Worm (Caenorhabditis elegans) whole organism, L4 larva: ENCODE results near the gene C09H10.4.
A peak's percentile ranks its signal among the peaks of the same experiment; 100 is the strongest.

Experiments used
- D1046.2 ChIP-seq: fragments of 200-800 bp; sonication (Bioruptor generic); IDR thresholded peaks from 2 replicates; pipeline ENCODE4 v1.3.6; 2022; ENCODE audit warnings: missing genetic modification characterization, missing compliant biosample characterization
- F26F4.8 ChIP-seq: fragments of 200-800 bp; sonication (Bioruptor generic); conservative IDR thresholded peaks from 2 replicates; pipeline ENCODE4 v1.3.6; 2022; ENCODE audit warnings: missing genetic modification characterization, missing compliant biosample characterization
- Y105C5A.15 ChIP-seq: fragments of 200-800 bp; sonication (Bioruptor generic); IDR thresholded peaks from 2 replicates; pipeline ENCODE4 v1.3.6; 2022; ENCODE audit warnings: missing genetic modification characterization, missing compliant biosample characterization
- Y48G9A.11 ChIP-seq: fragments of 200-800 bp; sonication (Bioruptor generic); IDR thresholded peaks from 2 replicates; pipeline ENCODE4 v1.3.6; 2022; ENCODE audit warnings: missing genetic modification reagents, missing genetic modification characterization, missing compliant biosample characterization
- aly-2 ChIP-seq: sonication (generic microtip); optimal IDR thresholded peaks from 2 replicates; lab custom pipeline; 2018; ENCODE audit warnings: missing biosample characterization, missing genetic modification characterization
- ama-1 ChIP-seq: fragments of 150-350 bp; optimal IDR thresholded peaks from 2 replicates; lab custom pipeline; 2014; ENCODE audit warnings: inconsistent platforms, mixed read lengths
- arid-1 ChIP-seq: fragments of 200-800 bp; sonication (Bioruptor generic); conservative IDR thresholded peaks from 2 replicates; pipeline ENCODE4 v1.3.6; 2022; ENCODE audit warnings: missing genetic modification reagents, missing genetic modification characterization, missing compliant biosample characterization
- attf-4 ChIP-seq: sonication (generic microtip); optimal IDR thresholded peaks from 3 replicates; lab custom pipeline; 2017; ENCODE audit warnings: missing biosample characterization, missing genetic modification characterization
- ceh-28 ChIP-seq: fragments of 150-350 bp; optimal IDR thresholded peaks from 2 replicates; lab custom pipeline; 2014; ENCODE audit warnings: missing biosample characterization, missing genetic modification reagents, missing genetic modification characterization
- ceh-82 ChIP-seq: sonication (generic microtip); optimal IDR thresholded peaks from 2 replicates; lab custom pipeline; 2017; ENCODE audit warnings: missing biosample characterization, missing genetic modification characterization
- cey-2 ChIP-seq: sonication (generic microtip); optimal IDR thresholded peaks from 3 replicates; lab custom pipeline; 2017; ENCODE audit warnings: missing genetic modification characterization, mild to moderate bottlenecking, missing compliant biosample characterization, antibody characterized with exemption, borderline replicate concordance; ENCODE audit not compliant: insufficient read depth
- daf-12 ChIP-seq: fragments of 150-350 bp; optimal IDR thresholded peaks from 2 replicates; lab custom pipeline; 2014; ENCODE audit warnings: missing biosample characterization, missing genetic modification reagents, missing genetic modification characterization
- dmd-8 ChIP-seq: fragments of 200-800 bp; sonication (Bioruptor generic); IDR thresholded peaks from 2 replicates; pipeline ENCODE4 v1.3.6; 2022; ENCODE audit warnings: missing genetic modification characterization, missing compliant biosample characterization
- duxl-1 ChIP-seq: sonication (generic microtip); optimal IDR thresholded peaks from 2 replicates; lab custom pipeline; 2016; ENCODE audit warnings: mild to moderate bottlenecking, missing genetic modification characterization, moderate library complexity, missing compliant biosample characterization; ENCODE audit not compliant: poor library complexity
- fkh-10 ChIP-seq: fragments of 150-350 bp; optimal IDR thresholded peaks from 2 replicates; lab custom pipeline; 2014; ENCODE audit warnings: missing biosample characterization, missing genetic modification reagents, missing genetic modification characterization
- fos-1 ChIP-seq: fragments of 150-350 bp; optimal IDR thresholded peaks from 2 replicates; lab custom pipeline; 2014; ENCODE audit warnings: missing biosample characterization, missing genetic modification characterization
- hif-1 ChIP-seq, 2 experiments: sonication (generic microtip); optimal IDR thresholded peaks; 2 replicates each; lab custom pipeline; 2016 to 2017; ENCODE audit warnings: missing compliant biosample characterization in 2 of 2, missing genetic modification characterization in 2 of 2, missing genetic modification reagents in 2 of 2, missing genotype in 2 of 2, mild to moderate bottlenecking in 1 of 2
- hlh-11 ChIP-seq: fragments of 200-800 bp; sonication (Bioruptor generic); optimal IDR thresholded peaks from 2 replicates; lab custom pipeline; 2018; ENCODE audit warnings: mild to moderate bottlenecking, missing genetic modification characterization, missing compliant biosample characterization
- hmg-1.1 ChIP-seq: fragments of 200-800 bp; sonication (Bioruptor generic); IDR thresholded peaks from 2 replicates; pipeline ENCODE4 v1.3.6; 2022; ENCODE audit warnings: missing genetic modification reagents, missing genetic modification characterization, missing compliant biosample characterization
- lin-13 ChIP-seq: fragments of 150-350 bp; optimal IDR thresholded peaks from 2 replicates; lab custom pipeline; 2014; ENCODE audit warnings: missing biosample characterization, missing genetic modification reagents, missing genetic modification characterization
- lsy-2 ChIP-seq, 2 experiments: fragments of 150-350 bp in 1 of 2; sonication (generic microtip) in 1 of 2; optimal IDR thresholded peaks; 2 replicates each; lab custom pipeline; 2014 to 2017; ENCODE audit warnings: missing biosample characterization in 2 of 2, missing genetic modification characterization in 2 of 2
- mdl-1 ChIP-seq, 2 experiments: fragments of 150-350 bp in 1 of 2; sonication (generic microtip) in 1 of 2; optimal IDR thresholded peaks; 2 replicates each; lab custom pipeline; 2014 to 2017; ENCODE audit warnings: missing biosample characterization in 2 of 2, missing genetic modification characterization in 2 of 2
- mep-1 ChIP-seq: fragments of 150-350 bp; sonication (generic microtip); optimal IDR thresholded peaks from 3 replicates; lab custom pipeline; 2014; ENCODE audit warnings: missing biosample characterization, missing genetic modification characterization
- mxl-3 ChIP-seq: fragments of 200-800 bp; sonication (Bioruptor generic); optimal IDR thresholded peaks from 2 replicates; lab custom pipeline; 2018; ENCODE audit warnings: mild to moderate bottlenecking, missing genetic modification characterization, missing compliant biosample characterization
- nhr-111 ChIP-seq: fragments of 200-800 bp; sonication (Bioruptor generic); optimal IDR thresholded peaks from 2 replicates; lab custom pipeline; 2018; ENCODE audit warnings: mild to moderate bottlenecking, missing genetic modification characterization, missing compliant biosample characterization
- nhr-237 ChIP-seq: sonication (generic microtip); optimal IDR thresholded peaks from 2 replicates; lab custom pipeline; 2017; ENCODE audit warnings: missing biosample characterization, missing genetic modification characterization
- nhr-25 ChIP-seq: sonication (generic microtip); optimal IDR thresholded peaks from 2 replicates; lab custom pipeline; 2017; ENCODE audit warnings: missing genetic modification characterization, mild to moderate bottlenecking, missing compliant biosample characterization, antibody characterized with exemption, moderate library complexity, borderline replicate concordance; ENCODE audit not compliant: insufficient read depth
- nhr-28 ChIP-seq: fragments of 150-350 bp; optimal IDR thresholded peaks from 2 replicates; lab custom pipeline; 2014; ENCODE audit warnings: missing biosample characterization, missing genetic modification characterization
- nhr-41 ChIP-seq: fragments of 200-800 bp; sonication (Bioruptor generic); IDR thresholded peaks from 2 replicates; pipeline ENCODE4 v1.3.6; 2022; ENCODE audit warnings: missing genetic modification reagents, missing genetic modification characterization, missing compliant biosample characterization
- nhr-6 ChIP-seq: fragments of 150-350 bp; optimal IDR thresholded peaks from 2 replicates; lab custom pipeline; 2014; ENCODE audit warnings: missing biosample characterization, missing genetic modification characterization
- nhr-77 ChIP-seq: fragments of 150-350 bp; optimal IDR thresholded peaks from 2 replicates; lab custom pipeline; 2014; ENCODE audit warnings: missing biosample characterization, missing genetic modification characterization
- php-3 ChIP-seq: fragments of 200-800 bp; sonication (Bioruptor generic); IDR thresholded peaks from 2 replicates; pipeline ENCODE4 v1.3.6; 2022; ENCODE audit warnings: missing genetic modification reagents, missing genetic modification characterization, missing compliant biosample characterization
- rbr-2 ChIP-seq: sonication (generic microtip); optimal IDR thresholded peaks from 2 replicates; lab custom pipeline; 2016; ENCODE audit warnings: missing genotype, missing genetic modification characterization, missing compliant biosample characterization
- skn-1 ChIP-seq: fragments of 150-350 bp; optimal IDR thresholded peaks from 2 replicates; lab custom pipeline; 2014; ENCODE audit warnings: missing biosample characterization, missing genetic modification characterization
- snpc-4 ChIP-seq: fragments of 150-350 bp; optimal IDR thresholded peaks from 2 replicates; lab custom pipeline; 2014; ENCODE audit warnings: missing biosample characterization, missing genetic modification characterization
- tra-1 ChIP-seq: fragments of 200-800 bp; sonication (Bioruptor generic); IDR thresholded peaks from 2 replicates; pipeline ENCODE4 v1.3.6; 2022; ENCODE audit warnings: missing genetic modification reagents, missing genetic modification characterization, missing compliant biosample characterization
- zag-1 ChIP-seq: fragments of 150-350 bp; optimal IDR thresholded peaks from 2 replicates; lab custom pipeline; 2014; ENCODE audit warnings: missing biosample characterization, missing genetic modification characterization
- zfp-3 ChIP-seq: fragments of 200-800 bp; sonication (Bioruptor generic); conservative IDR thresholded peaks from 2 replicates; pipeline ENCODE4 v1.3.6; 2022; ENCODE audit warnings: missing genetic modification reagents, missing genetic modification characterization, missing compliant biosample characterization
- ztf-11 ChIP-seq: fragments of 150-350 bp; optimal IDR thresholded peaks from 2 replicates; lab custom pipeline; 2014; ENCODE audit warnings: missing biosample characterization, missing genetic modification characterization

The C09H10.4 gene

DNA sequence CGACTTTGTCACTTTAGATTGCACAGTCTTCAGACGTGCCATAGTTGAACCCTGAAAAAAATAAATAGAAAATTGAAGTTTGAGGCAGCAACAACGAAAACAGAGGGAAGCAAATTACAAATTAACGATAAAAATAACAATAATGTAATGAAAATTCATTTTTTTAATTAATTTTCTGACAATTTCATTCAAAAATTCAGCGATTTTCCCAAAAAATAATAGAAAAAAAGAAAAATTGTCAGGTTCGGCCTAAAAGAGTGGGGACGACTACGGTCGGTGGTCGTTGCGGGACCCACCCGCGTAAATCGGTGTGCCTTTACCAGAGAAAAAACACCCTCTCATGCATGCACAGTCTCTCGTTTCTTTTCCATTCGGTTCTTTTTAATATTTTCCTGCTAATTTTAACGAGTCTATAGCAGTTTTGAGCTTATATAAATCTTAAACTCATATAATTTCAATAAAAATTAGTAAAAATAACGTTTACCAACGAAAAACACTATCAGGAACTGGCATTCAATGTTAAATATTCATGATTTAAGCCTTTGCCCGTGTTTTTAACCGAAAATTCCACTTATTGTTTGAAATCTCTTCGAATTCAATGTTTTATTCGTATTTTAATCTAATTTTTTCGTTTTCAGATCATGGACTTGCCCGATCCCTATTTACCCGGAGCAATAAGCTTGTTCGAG lies 26.5 kb downstream of the C09H10.4 start, which contains the start of the genes rps-9 and lsm-1 (continued):
- TF ChIP-seq ztf-11 (tag; lab: Kevin White, UChicago): no peak
- TF ChIP-seq fos-1: no peak
- TF ChIP-seq nhr-41: no peak
- TF ChIP-seq nhr-77: peak; percentile 50
- peak; percentile 71 for TF ChIP-seq mep-1
- TF ChIP-seq fkh-10 (GFP tag; lab: Kevin White, UChicago): peak; percentile 40
- TF ChIP-seq ama-1 (lab: Kevin White, UChicago): peak; percentile 32
- no peak for TF ChIP-seq zfp-3 (GFP tag; lab: Robert Waterston, UW)
- no peak for TF ChIP-seq Y48G9A.11
- TF ChIP-seq arid-1 (GFP tag; lab: Robert Waterston, UW): 0 out of 2 replicates have a peak, but pooled peaks have one; percentile 38
- peak; percentile 43 for TF ChIP-seq rbr-2 (tag; lab: Kevin White, UChicago)
- no peak for TF ChIP-seq aly-2
- TF ChIP-seq zag-1 (tag; lab: Kevin White, UChicago): no peak
- peak; percentile 60 for TF ChIP-seq lin-13 (GFP tag; lab: Kevin White, UChicago)
- peak in 1 of 2 experiments; percentile 64 for TF ChIP-seq hif-1 (tag; optimal IDR thresholded peaks at IDR 0.05; lab: Kevin White, UChicago)
- peak; percentile 60; the same call in 1 of the 2 replicates for TF ChIP-seq hmg-1.1 (GFP tag; lab: Robert Waterston, UW)
- TF ChIP-seq lsy-2 (tag; optimal IDR thresholded peaks at IDR 0.05; lab: Kevin White, UChicago): peak; percentile 49 to 98
- peak; percentile 23 for TF ChIP-seq nhr-6 (tag; lab: Kevin White, UChicago)
- TF ChIP-seq hlh-11 (tag; lab: Kevin White, UChicago): peak; percentile 57
- TF ChIP-seq mdl-1 (tag; optimal IDR thresholded peaks at IDR 0.05; lab: Kevin White, UChicago): no peak
- no peak for TF ChIP-seq nhr-237 (tag; lab: Kevin White, UChicago)
- no peak for TF ChIP-seq skn-1 (tag; lab: Kevin White, UChicago)
- no peak for TF ChIP-seq daf-12 (tag; lab: Kevin White, UChicago)
- TF ChIP-seq, all 104 proteins: peak for 23

DNA sequence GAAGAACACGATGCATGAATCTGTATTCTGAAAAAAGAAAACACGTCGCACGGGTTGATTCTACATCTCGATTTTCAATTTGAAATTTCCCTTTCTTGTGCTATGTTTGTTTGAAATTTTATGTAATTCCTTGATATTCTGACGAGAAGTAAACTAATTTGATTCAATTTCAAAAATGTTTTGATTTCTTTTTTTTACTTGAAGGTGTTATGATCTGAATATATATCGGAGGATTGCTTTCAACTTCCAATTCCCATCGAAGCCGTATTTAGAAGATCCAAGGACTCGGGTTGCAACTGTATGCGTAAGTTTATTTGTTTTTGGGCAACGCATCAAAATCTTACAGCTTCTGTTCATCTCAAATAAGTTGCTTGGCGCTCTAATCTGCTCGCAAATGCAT lies 27.4 kb downstream of the C09H10.4 start, which contains the start of gene F40F8.1:
F40F8.1 (plus strand) TSS at position 301 of the 400 bp plus-strand sequence.
- TF ChIP-seq lsy-2 (tag; optimal IDR thresholded peaks at IDR 0.05; lab: Kevin White, UChicago) (no peak), cey-2 (no peak), ceh-82 (tag; lab: Kevin White, UChicago) (no peak), nhr-28 (no peak), duxl-1 (no peak), F26F4.8 (GFP tag; lab: Robert Waterston, UW) (no peak), php-3 (GFP tag; lab: Robert Waterston, UW) (no peak), Y105C5A.15 (GFP tag; lab: Robert Waterston, UW) (no peak), D1046.2 (GFP tag; lab: Robert Waterston, UW) (no peak), nhr-77 (no peak), attf-4 (no peak)

DNA sequence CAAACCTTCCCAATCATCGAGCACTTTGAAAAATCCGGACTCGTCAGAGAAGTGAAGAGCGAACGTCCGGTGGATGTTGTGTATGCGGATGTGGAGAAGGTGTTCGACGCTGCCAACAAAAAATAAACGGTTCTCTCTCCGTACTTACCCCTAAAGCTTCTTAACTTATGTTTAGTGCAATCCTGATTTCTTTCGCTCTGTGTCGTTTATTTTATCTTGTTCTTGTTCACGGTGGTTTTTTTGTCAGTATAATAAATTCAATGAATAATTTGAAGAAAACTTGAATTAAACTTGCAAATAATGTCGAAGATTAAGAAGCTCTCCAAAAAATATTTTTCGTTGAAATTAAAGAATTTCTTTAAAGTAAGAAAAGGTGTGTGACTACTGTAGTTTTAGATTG lies 29.0 kb downstream of the C09H10.4 start, which contains the start of gene F40F8.3:
F40F8.3 (plus strand) TSS at position 301 of the 400 bp plus-strand sequence.
- TF ChIP-seq mxl-3 (no peak), nhr-25 (no peak), php-3 (GFP tag; lab: Robert Waterston, UW) (no peak), snpc-4 (tag; lab: Kevin White, UChicago) (no peak), dmd-8 (GFP tag; lab: Robert Waterston, UW) (no peak), nhr-111 (GFP tag; lab: Kevin White, UChicago) (no peak), ceh-28 (tag; lab: Kevin White, UChicago) (no peak), tra-1 (no peak), lsy-2 (tag; optimal IDR thresholded peaks at IDR 0.05; lab: Kevin White, UChicago) (no peak), Y48G9A.11 (no peak), attf-4 (no peak)
